Worm (Caenorhabditis elegans) whole organism, L2 larva: ENCODE data around the gene asns-2.

Experiments used
- ZK546.5 ChIP-seq: sonication (generic microtip); optimal IDR thresholded peaks from 2 replicates; lab custom pipeline; 2017; ENCODE audit warnings: missing biosample characterization, missing genetic modification characterization
- blmp-1 ChIP-seq: sonication (generic microtip); optimal IDR thresholded peaks from 2 replicates; lab custom pipeline; 2017; ENCODE audit warnings: missing genetic modification characterization, mild to moderate bottlenecking, missing compliant biosample characterization, antibody characterized with exemption, moderate library complexity; ENCODE audit not compliant: insufficient read depth
- ceh-16 ChIP-seq: fragments of 150-350 bp; optimal IDR thresholded peaks from 2 replicates; lab custom pipeline; 2014; ENCODE audit warnings: missing biosample characterization, missing genetic modification characterization
- mab-5 ChIP-seq: fragments of 150-350 bp; optimal IDR thresholded peaks from 2 replicates; lab custom pipeline; 2014; ENCODE audit warnings: missing biosample characterization, missing genetic modification characterization
- mdl-1 ChIP-seq, 2 experiments: fragments of 150-350 bp in 1 of 2; sonication (generic microtip) in 1 of 2; optimal IDR thresholded peaks; 2 replicates each; lab custom pipeline; 2017; ENCODE audit warnings: missing biosample characterization in 2 of 2, missing genetic modification characterization in 2 of 2
- nhr-10 ChIP-seq: sonication (generic microtip); optimal IDR thresholded peaks from 2 replicates; lab custom pipeline; 2017; ENCODE audit warnings: missing biosample characterization, missing genetic modification characterization
- nhr-12 ChIP-seq: fragments of 150-350 bp; optimal IDR thresholded peaks from 2 replicates; lab custom pipeline; 2014; ENCODE audit warnings: missing biosample characterization, missing genetic modification characterization
- nhr-21 ChIP-seq: fragments of 150-350 bp; optimal IDR thresholded peaks from 2 replicates; lab custom pipeline; 2014; ENCODE audit warnings: missing biosample characterization, missing genetic modification characterization
- nhr-23 ChIP-seq: fragments of 150-350 bp; optimal IDR thresholded peaks from 2 replicates; lab custom pipeline; 2014; ENCODE audit warnings: missing biosample characterization, missing genetic modification reagents, missing genetic modification characterization
- nhr-77 ChIP-seq: fragments of 150-350 bp; optimal IDR thresholded peaks from 2 replicates; lab custom pipeline; 2014; ENCODE audit warnings: missing biosample characterization, missing genetic modification characterization
- sem-4 ChIP-seq: fragments of 150-350 bp; optimal IDR thresholded peaks from 2 replicates; lab custom pipeline; 2014; ENCODE audit warnings: missing biosample characterization, missing genetic modification reagents, missing genetic modification characterization
- snpc-4 ChIP-seq: fragments of 150-350 bp; optimal IDR thresholded peaks from 2 replicates; lab custom pipeline; 2014; ENCODE audit warnings: missing biosample characterization, missing genetic modification characterization
- zag-1 ChIP-seq: fragments of 150-350 bp; optimal IDR thresholded peaks from 2 replicates; lab custom pipeline; 2014; ENCODE audit warnings: missing biosample characterization, missing genetic modification characterization
- ztf-11 ChIP-seq: sonication (generic microtip); optimal IDR thresholded peaks from 2 replicates; lab custom pipeline; 2017; ENCODE audit warnings: missing biosample characterization, missing genetic modification characterization

ce11 chrX:8763607-8764006 is 12.9 kb upstream of the asns-2 start, which contains the start of gene zig-12:
- TF ChIP-seq zag-1 (tag; lab: Kevin White, UChicago): no peak
- TF ChIP-seq blmp-1 (tag; lab: Kevin White, UChicago): no peak
- no peak for TF ChIP-seq ztf-11 (tag; lab: Kevin White, UChicago)
- no peak for TF ChIP-seq sem-4 (tag; lab: Kevin White, UChicago)
- TF ChIP-seq ZK546.5 (tag; lab: Kevin White, UChicago): no peak
- no peak for TF ChIP-seq nhr-21 (tag; lab: Kevin White, UChicago)
- TF ChIP-seq nhr-23 (tag; lab: Kevin White, UChicago): no peak
- no peak for TF ChIP-seq mab-5 (tag; lab: Kevin White, UChicago)
- TF ChIP-seq mdl-1 (tag; optimal IDR thresholded peaks at IDR 0.05; lab: Kevin White, UChicago): no peak
- no peak for TF ChIP-seq nhr-12 (tag; lab: Kevin White, UChicago)
- no peak for TF ChIP-seq ceh-16 (tag; lab: Kevin White, UChicago)
- TF ChIP-seq nhr-77 (tag; lab: Kevin White, UChicago): no peak
- TF ChIP-seq nhr-10 (tag; lab: Kevin White, UChicago): no peak
- TF ChIP-seq snpc-4: no peak
